Worm (Caenorhabditis elegans) whole organism, midembryonic: ENCODE results near the gene mfsd-8.

Experiments
- T22C8.4 ChIP-seq: fragments of 200-800 bp; sonication (Bioruptor generic); IDR thresholded peaks from 2 replicates; pipeline ENCODE4 v1.3.6; 2022; ENCODE audit warnings: missing genetic modification characterization, missing compliant biosample characterization
- cog-1 ChIP-seq: sonication (generic microtip); optimal IDR thresholded peaks from 2 replicates; lab custom pipeline; 2016; ENCODE audit warnings: missing genetic modification characterization, missing compliant biosample characterization
- flt-1 ChIP-seq: fragments of 200-800 bp; sonication (Bioruptor generic); IDR thresholded peaks from 2 replicates; pipeline ENCODE4 v1.3.6; 2022; ENCODE audit warnings: missing genetic modification characterization, missing compliant biosample characterization
- klf-2 ChIP-seq: fragments of 200-800 bp; sonication (Bioruptor generic); conservative IDR thresholded peaks from 2 replicates; pipeline ENCODE4 v1.3.6; 2022; ENCODE audit warnings: missing genetic modification reagents, missing genetic modification characterization, missing compliant biosample characterization
- ztf-23 ChIP-seq: fragments of 200-800 bp; sonication (Bioruptor generic); IDR thresholded peaks from 2 replicates; pipeline ENCODE4 v1.3.6; 2022; ENCODE audit warnings: missing genetic modification reagents, missing genetic modification characterization, missing compliant biosample characterization
- ztf-29 ChIP-seq: fragments of 200-800 bp; sonication (Bioruptor generic); IDR thresholded peaks from 2 replicates; pipeline ENCODE4 v1.3.6; 2022; ENCODE audit warnings: missing genetic modification reagents, missing genetic modification characterization, missing compliant biosample characterization

- no peak for TF ChIP-seq T22C8.4
- no peak for TF ChIP-seq ztf-23 (GFP tag; lab: Robert Waterston, UW)
- TF ChIP-seq cog-1 (tag; lab: Kevin White, UChicago) = no peak
- no peak for TF ChIP-seq ztf-29
- no peak for TF ChIP-seq flt-1 (GFP tag; lab: Robert Waterston, UW)
- TF ChIP-seq klf-2 = no peak
Measured at ce11 chrIII:3248307-3249037, 33.6 kb upstream of the mfsd-8 start, which contains the start of gene nduf-9.
